Worm (Caenorhabditis elegans) whole organism, L4 larva: ENCODE results near the gene athp-1.

ENCODE experiments used
- F44E2.7 ChIP-seq: fragments of 200-800 bp; sonication (Bioruptor generic); IDR thresholded peaks from 2 replicates; pipeline ENCODE4 v2.1.2; 2022; ENCODE audit warnings: missing genetic modification characterization, missing compliant biosample characterization
- F49E8.2 ChIP-seq: sonication (generic microtip); optimal IDR thresholded peaks from 2 replicates; lab custom pipeline; 2016; ENCODE audit warnings: missing compliant biosample characterization, mild to moderate bottlenecking, missing genetic modification characterization, borderline replicate concordance
- ama-1 ChIP-seq: fragments of 150-350 bp; optimal IDR thresholded peaks from 2 replicates; lab custom pipeline; 2014; ENCODE audit warnings: inconsistent platforms, mixed read lengths
- cey-2 ChIP-seq: sonication (generic microtip); optimal IDR thresholded peaks from 3 replicates; lab custom pipeline; 2017; ENCODE audit warnings: missing genetic modification characterization, mild to moderate bottlenecking, missing compliant biosample characterization, antibody characterized with exemption, borderline replicate concordance; ENCODE audit not compliant: insufficient read depth
- lsy-2 ChIP-seq, 2 experiments: fragments of 150-350 bp in 1 of 2; sonication (generic microtip) in 1 of 2; optimal IDR thresholded peaks; 2 replicates each; lab custom pipeline; 2014 to 2017; ENCODE audit warnings: missing biosample characterization in 2 of 2, missing genetic modification characterization in 2 of 2
- unc-130 ChIP-seq: sonication (generic microtip); optimal IDR thresholded peaks from 2 replicates; lab custom pipeline; 2016; ENCODE audit warnings: missing genetic modification reagents, missing genetic modification characterization, missing compliant biosample characterization
- unc-39 ChIP-seq: sonication (generic microtip); optimal IDR thresholded peaks from 2 replicates; lab custom pipeline; 2017; ENCODE audit warnings: missing biosample characterization, missing genetic modification characterization

DNA sequence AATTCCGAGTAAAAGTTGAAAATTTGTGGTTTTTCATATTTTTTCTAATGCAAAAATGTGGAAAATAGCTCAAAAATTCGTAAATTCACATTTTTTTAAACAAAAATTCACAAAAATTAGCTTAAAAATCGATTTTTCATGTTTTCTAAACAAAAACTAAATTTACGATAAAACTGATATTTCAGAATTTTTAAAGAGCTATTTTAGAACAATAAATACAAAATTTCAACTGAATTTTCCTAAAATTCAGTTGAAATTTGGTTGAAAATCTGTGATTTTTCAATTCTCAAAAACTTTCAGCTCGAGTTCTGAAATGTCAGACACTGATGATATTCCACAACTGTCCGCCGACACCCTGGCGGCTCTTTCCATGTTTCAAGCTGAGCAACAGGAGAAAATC, 51.8 kb downstream of the athp-1 start, which contains the start of gene M142.8:
- TF ChIP-seq lsy-2 (tag; optimal IDR thresholded peaks at IDR 0.05; lab: Kevin White, UChicago) (no peak), F49E8.2 (tag; lab: Kevin White, UChicago) (no peak), unc-130 (GFP tag; lab: Kevin White, UChicago) (no peak), cey-2 (no peak), ama-1 (lab: Kevin White, UChicago) (no peak), unc-39 (no peak), F44E2.7 (GFP tag; lab: Robert Waterston, UW) (no peak)
